Worm (Caenorhabditis elegans) whole organism, L2 larva: Measurements from ENCODE around the gene F37C12.21.

Source experiments
- C34F6.9 ChIP-seq: fragments of 150-350 bp; optimal IDR thresholded peaks from 2 replicates; lab custom pipeline; 2014; ENCODE audit warnings: missing biosample characterization, missing genetic modification characterization
- F13H6.1 ChIP-seq: sonication (generic microtip); optimal IDR thresholded peaks from 2 replicates; lab custom pipeline; 2016; ENCODE audit warnings: missing genetic modification characterization, missing compliant biosample characterization
- R02D3.7 ChIP-seq: fragments of 150-350 bp; optimal IDR thresholded peaks from 2 replicates; lab custom pipeline; 2014; ENCODE audit warnings: missing biosample characterization, missing genetic modification characterization
- Y55F3AM.14 ChIP-seq: fragments of 200-800 bp; sonication (Bioruptor generic); optimal IDR thresholded peaks from 2 replicates; lab custom pipeline; 2018; ENCODE audit warnings: mild to moderate bottlenecking, missing genetic modification characterization, missing compliant biosample characterization
- ZK546.5 ChIP-seq: sonication (generic microtip); optimal IDR thresholded peaks from 2 replicates; lab custom pipeline; 2017; ENCODE audit warnings: missing biosample characterization, missing genetic modification characterization
- alr-1 ChIP-seq: fragments of 150-350 bp; optimal IDR thresholded peaks from 2 replicates; lab custom pipeline; 2014; ENCODE audit warnings: missing biosample characterization, missing genetic modification characterization
- aly-2 ChIP-seq: fragments of 150-350 bp; optimal IDR thresholded peaks from 2 replicates; lab custom pipeline; 2014; ENCODE audit warnings: missing biosample characterization, missing genetic modification characterization
- ama-1 ChIP-seq: fragments of 150-350 bp; optimal IDR thresholded peaks from 2 replicates; lab custom pipeline; 2018; ENCODE audit warnings: inconsistent platforms
- blmp-1 ChIP-seq: sonication (generic microtip); optimal IDR thresholded peaks from 2 replicates; lab custom pipeline; 2017; ENCODE audit warnings: missing genetic modification characterization, mild to moderate bottlenecking, missing compliant biosample characterization, antibody characterized with exemption, moderate library complexity; ENCODE audit not compliant: insufficient read depth
- ceh-16 ChIP-seq: fragments of 150-350 bp; optimal IDR thresholded peaks from 2 replicates; lab custom pipeline; 2014; ENCODE audit warnings: missing biosample characterization, missing genetic modification characterization
- ceh-82 ChIP-seq: fragments of 150-350 bp; optimal IDR thresholded peaks from 2 replicates; lab custom pipeline; 2014; ENCODE audit warnings: missing biosample characterization, missing genetic modification characterization
- crh-2 ChIP-seq: sonication (generic microtip); optimal IDR thresholded peaks from 2 replicates; lab custom pipeline; 2017; ENCODE audit warnings: missing biosample characterization, missing genetic modification characterization
- dmd-4 ChIP-seq: sonication (generic microtip); optimal IDR thresholded peaks from 2 replicates; lab custom pipeline; 2017; ENCODE audit warnings: missing biosample characterization, missing genetic modification characterization
- egl-27 ChIP-seq: sonication (generic microtip); optimal IDR thresholded peaks from 3 replicates; lab custom pipeline; 2017; ENCODE audit warnings: missing biosample characterization, missing genetic modification reagents, missing genetic modification characterization
- elt-1 ChIP-seq: fragments of 150-350 bp; optimal IDR thresholded peaks from 2 replicates; lab custom pipeline; 2014; ENCODE audit warnings: missing biosample characterization, missing genetic modification characterization
- elt-3 ChIP-seq: sonication (generic microtip); optimal IDR thresholded peaks from 2 replicates; lab custom pipeline; 2017; ENCODE audit warnings: missing biosample characterization, missing genetic modification characterization
- fos-1 ChIP-seq: fragments of 150-350 bp; optimal IDR thresholded peaks from 2 replicates; lab custom pipeline; 2014; ENCODE audit warnings: missing biosample characterization, missing genetic modification characterization
- gmeb-1 ChIP-seq: fragments of 150-350 bp; optimal IDR thresholded peaks from 2 replicates; lab custom pipeline; 2014; ENCODE audit warnings: missing biosample characterization, missing genetic modification characterization
- lin-11 ChIP-seq: fragments of 150-350 bp; sonication (generic microtip); optimal IDR thresholded peaks from 2 replicates; lab custom pipeline; 2014; ENCODE audit warnings: missing biosample characterization, missing genetic modification characterization, inconsistent platforms, mixed read lengths
- lin-13 ChIP-seq: fragments of 150-350 bp; optimal IDR thresholded peaks from 2 replicates; lab custom pipeline; 2014; ENCODE audit warnings: missing biosample characterization, missing genetic modification reagents, missing genetic modification characterization
- lin-39 ChIP-seq: fragments of 150-350 bp; optimal IDR thresholded peaks from 2 replicates; lab custom pipeline; 2014; ENCODE audit warnings: missing biosample characterization, missing genetic modification reagents, missing genetic modification characterization
- lsy-2 ChIP-seq, 2 experiments: fragments of 150-350 bp in 1 of 2; sonication (generic microtip) in 1 of 2; optimal IDR thresholded peaks; 2 replicates each; lab custom pipeline; 2014 to 2017; ENCODE audit warnings: missing biosample characterization in 2 of 2, missing genetic modification characterization in 2 of 2
- mab-5 ChIP-seq: fragments of 150-350 bp; optimal IDR thresholded peaks from 2 replicates; lab custom pipeline; 2014; ENCODE audit warnings: missing biosample characterization, missing genetic modification characterization
- mbf-1 ChIP-seq: sonication (generic microtip); optimal IDR thresholded peaks from 2 replicates; lab custom pipeline; 2017; ENCODE audit warnings: missing biosample characterization, missing genetic modification characterization
- mdl-1 ChIP-seq, 2 experiments: fragments of 150-350 bp in 1 of 2; sonication (generic microtip) in 1 of 2; optimal IDR thresholded peaks; 2 replicates each; lab custom pipeline; 2017; ENCODE audit warnings: missing biosample characterization in 2 of 2, missing genetic modification characterization in 2 of 2
- nhr-10 ChIP-seq: sonication (generic microtip); optimal IDR thresholded peaks from 2 replicates; lab custom pipeline; 2017; ENCODE audit warnings: missing biosample characterization, missing genetic modification characterization
- nhr-11 ChIP-seq: fragments of 150-350 bp; optimal IDR thresholded peaks from 2 replicates; lab custom pipeline; 2014; ENCODE audit warnings: missing biosample characterization, missing genetic modification characterization
- nhr-12 ChIP-seq: fragments of 150-350 bp; optimal IDR thresholded peaks from 2 replicates; lab custom pipeline; 2014; ENCODE audit warnings: missing biosample characterization, missing genetic modification characterization
- nhr-129 ChIP-seq: fragments of 150-350 bp; optimal IDR thresholded peaks from 2 replicates; lab custom pipeline; 2014; ENCODE audit warnings: missing biosample characterization, missing genetic modification characterization
- nhr-21 ChIP-seq: fragments of 150-350 bp; optimal IDR thresholded peaks from 2 replicates; lab custom pipeline; 2014; ENCODE audit warnings: missing biosample characterization, missing genetic modification characterization
- nhr-23 ChIP-seq: fragments of 150-350 bp; optimal IDR thresholded peaks from 2 replicates; lab custom pipeline; 2014; ENCODE audit warnings: missing biosample characterization, missing genetic modification reagents, missing genetic modification characterization
- nhr-237 ChIP-seq: fragments of 150-350 bp; optimal IDR thresholded peaks from 2 replicates; lab custom pipeline; 2014; ENCODE audit warnings: missing biosample characterization, missing genetic modification characterization
- nhr-25 ChIP-seq: fragments of 150-350 bp; sonication (generic microtip); optimal IDR thresholded peaks from 3 replicates; lab custom pipeline; 2014; ENCODE audit warnings: missing biosample characterization, missing genetic modification characterization
- nhr-6 ChIP-seq: fragments of 150-350 bp; optimal IDR thresholded peaks from 2 replicates; lab custom pipeline; 2014; ENCODE audit warnings: missing biosample characterization, missing genetic modification characterization
- nhr-77 ChIP-seq: fragments of 150-350 bp; optimal IDR thresholded peaks from 2 replicates; lab custom pipeline; 2014; ENCODE audit warnings: missing biosample characterization, missing genetic modification characterization
- peb-1 ChIP-seq: fragments of 150-350 bp; optimal IDR thresholded peaks from 2 replicates; lab custom pipeline; 2014; ENCODE audit warnings: missing biosample characterization, missing genetic modification characterization
- sem-4 ChIP-seq: fragments of 150-350 bp; optimal IDR thresholded peaks from 2 replicates; lab custom pipeline; 2014; ENCODE audit warnings: missing biosample characterization, missing genetic modification reagents, missing genetic modification characterization
- skn-1 ChIP-seq: sonication (generic microtip); optimal IDR thresholded peaks from 2 replicates; lab custom pipeline; 2017; ENCODE audit warnings: missing biosample characterization, missing genetic modification characterization
- sma-3 ChIP-seq: sonication (generic microtip); optimal IDR thresholded peaks from 2 replicates; lab custom pipeline; 2016; ENCODE audit warnings: missing genetic modification reagents, missing genetic modification characterization, missing compliant biosample characterization
- sma-9 ChIP-seq, 2 experiments: fragments of 150-350 bp in 1 of 2; sonication (generic microtip) in 1 of 2; optimal IDR thresholded peaks; 2 replicates each; lab custom pipeline; 2014 to 2016; ENCODE audit warnings: missing genetic modification characterization in 2 of 2, mild to moderate bottlenecking in 1 of 2, missing biosample characterization in 1 of 2, missing compliant biosample characterization in 1 of 2, missing genetic modification reagents in 1 of 2, moderate library complexity in 1 of 2
- snpc-4 ChIP-seq: fragments of 150-350 bp; optimal IDR thresholded peaks from 2 replicates; lab custom pipeline; 2014; ENCODE audit warnings: missing biosample characterization, missing genetic modification characterization
- unc-39 ChIP-seq: fragments of 150-350 bp; optimal IDR thresholded peaks from 2 replicates; lab custom pipeline; 2014; ENCODE audit warnings: missing biosample characterization, missing genetic modification characterization
- unc-55 ChIP-seq: fragments of 150-350 bp; sonication (generic microtip); optimal IDR thresholded peaks from 3 replicates; lab custom pipeline; 2014; ENCODE audit warnings: missing biosample characterization, missing genetic modification reagents, missing genetic modification characterization
- unc-62 ChIP-seq: fragments of 150-350 bp; optimal IDR thresholded peaks from 2 replicates; lab custom pipeline; 2014; ENCODE audit warnings: missing biosample characterization, missing genetic modification reagents, missing genetic modification characterization
- zag-1 ChIP-seq: fragments of 150-350 bp; optimal IDR thresholded peaks from 2 replicates; lab custom pipeline; 2014; ENCODE audit warnings: missing biosample characterization, missing genetic modification characterization
- ztf-1 ChIP-seq: fragments of 200-800 bp; sonication (Bioruptor generic); conservative IDR thresholded peaks from 2 replicates; pipeline ENCODE4 v1.3.6; 2022; ENCODE audit warnings: missing genetic modification characterization, missing compliant biosample characterization
- ztf-11 ChIP-seq: sonication (generic microtip); optimal IDR thresholded peaks from 2 replicates; lab custom pipeline; 2017; ENCODE audit warnings: missing biosample characterization, missing genetic modification characterization
- ztf-4 ChIP-seq: fragments of 150-350 bp; optimal IDR thresholded peaks from 2 replicates; lab custom pipeline; 2014; ENCODE audit warnings: missing biosample characterization, missing genetic modification characterization

Gene F37C12.21

DNA sequence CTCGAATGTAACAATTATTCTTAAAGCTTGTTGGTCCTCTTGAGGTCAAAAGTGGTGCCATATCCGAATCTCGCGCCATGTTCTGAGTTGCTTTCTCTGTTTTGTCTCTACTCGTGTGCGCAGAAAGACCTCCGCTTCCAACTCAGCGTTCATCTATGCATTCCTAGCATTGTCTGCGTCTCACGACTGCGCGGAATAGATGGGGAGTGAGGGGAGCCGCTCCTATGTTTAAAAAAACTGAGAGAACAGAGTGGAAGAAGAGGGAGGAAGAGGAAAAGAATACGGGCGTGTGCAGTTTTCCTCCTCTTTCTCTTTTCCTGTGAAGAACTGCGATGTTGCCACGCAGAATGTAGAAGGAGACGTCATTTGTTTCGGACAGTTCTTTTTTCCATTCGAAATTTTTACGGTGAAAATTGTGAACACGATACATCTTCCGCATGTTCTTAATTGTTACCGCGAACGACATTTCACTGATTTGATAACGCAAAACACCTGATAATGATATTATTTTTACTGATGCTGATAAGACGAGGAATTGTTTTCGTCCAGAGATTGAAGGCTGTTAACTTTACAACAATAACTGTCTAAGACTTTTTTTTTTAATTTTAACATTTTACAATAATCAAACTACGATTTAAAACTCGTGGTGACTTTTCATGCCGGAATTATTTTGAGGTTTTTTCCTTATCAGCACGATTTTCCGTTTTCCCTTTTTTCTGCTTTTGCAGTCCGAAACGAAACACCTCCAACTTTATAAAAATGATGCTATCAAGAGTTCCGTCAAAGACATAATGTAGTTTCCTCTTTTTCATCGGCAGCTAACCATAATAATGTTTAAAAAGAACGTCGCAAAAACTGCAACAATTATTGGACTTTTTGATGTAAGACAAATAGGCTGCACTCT, 21.2 kb upstream of the F37C12.21 start:
- peak; percentile 23 to 29 for TF ChIP-seq mdl-1 (tag; optimal IDR thresholded peaks at IDR 0.05; lab: Kevin White, UChicago)
- no peak for TF ChIP-seq nhr-10 (tag; lab: Kevin White, UChicago)
- TF ChIP-seq elt-3: no peak
- TF ChIP-seq nhr-129: peak; percentile 76
- TF ChIP-seq ceh-16: no peak
- peak; percentile 74 for TF ChIP-seq egl-27 (tag; lab: Kevin White, UChicago)
- TF ChIP-seq fos-1: peak; percentile 58
- no peak for TF ChIP-seq blmp-1 (tag; lab: Kevin White, UChicago)
- TF ChIP-seq ceh-82: no peak
- no peak for TF ChIP-seq lin-39 (tag; lab: Kevin White, UChicago)
- TF ChIP-seq R02D3.7: no peak
- no peak for TF ChIP-seq gmeb-1 (tag; lab: Kevin White, UChicago)
- peak; percentile 63 for TF ChIP-seq lin-11 (tag; lab: Kevin White, UChicago)
- no peak for TF ChIP-seq sem-4 (tag; lab: Kevin White, UChicago)
- TF ChIP-seq mbf-1: no peak
- TF ChIP-seq lsy-2 (tag; optimal IDR thresholded peaks at IDR 0.05; lab: Kevin White, UChicago): peak in 1 of 2 experiments; percentile 69
- no peak for TF ChIP-seq snpc-4
- no peak for TF ChIP-seq nhr-11 (tag; lab: Kevin White, UChicago)
- no peak for TF ChIP-seq nhr-77 (tag; lab: Kevin White, UChicago)
- TF ChIP-seq mab-5: peak; percentile 16
- peak; percentile 5 for TF ChIP-seq nhr-25 (tag; lab: Kevin White, UChicago)
- TF ChIP-seq alr-1 (tag; lab: Kevin White, UChicago): no peak
- peak; percentile 82 for TF ChIP-seq unc-55 (GFP tag; lab: Kevin White, UChicago)
- no peak for TF ChIP-seq nhr-12 (tag; lab: Kevin White, UChicago)
- peak; percentile 32 for TF ChIP-seq ztf-4 (tag; lab: Kevin White, UChicago)
- TF ChIP-seq Y55F3AM.14 (GFP tag; lab: Kevin White, UChicago): no peak
- no peak for TF ChIP-seq ama-1 (lab: Kevin White, UChicago)
- TF ChIP-seq C34F6.9 (tag; lab: Kevin White, UChicago): peak; percentile 77
- no peak for TF ChIP-seq nhr-237 (tag; lab: Kevin White, UChicago)
- no peak for TF ChIP-seq nhr-23 (tag; lab: Kevin White, UChicago)
- TF ChIP-seq unc-39 (tag; lab: Kevin White, UChicago): no peak
- TF ChIP-seq F13H6.1: peak; percentile 44
- TF ChIP-seq zag-1 (tag; lab: Kevin White, UChicago): peak; percentile 62
- TF ChIP-seq unc-62 (GFP tag; lab: Kevin White, UChicago): no peak
- TF ChIP-seq elt-1 (tag; lab: Kevin White, UChicago): no peak
- no peak for TF ChIP-seq sma-3 (GFP tag; lab: Kevin White, UChicago)
- no peak for TF ChIP-seq nhr-21 (tag; lab: Kevin White, UChicago)
- peak; percentile 71 for TF ChIP-seq crh-2
- no peak for TF ChIP-seq peb-1 (tag; lab: Kevin White, UChicago)
- TF ChIP-seq sma-9 (GFP tag; optimal IDR thresholded peaks at IDR 0.05; lab: Kevin White, UChicago): peak; percentile 13
- TF ChIP-seq sma-9 (tag; optimal IDR thresholded peaks at IDR 0.05; lab: Kevin White, UChicago): no peak
- TF ChIP-seq lin-13: peak; percentile 5
- TF ChIP-seq skn-1 (tag; lab: Kevin White, UChicago): no peak
- no peak for TF ChIP-seq ztf-1 (GFP tag; lab: Robert Waterston, UW)
- no peak for TF ChIP-seq ZK546.5 (tag; lab: Kevin White, UChicago)
- no peak for TF ChIP-seq dmd-4
- no peak for TF ChIP-seq nhr-6
- TF ChIP-seq aly-2 (tag; lab: Kevin White, UChicago): no peak
- TF ChIP-seq ztf-11 (tag; lab: Kevin White, UChicago): no peak
